Fruit fly (Drosophila melanogaster) whole organism, embryonic: Measurements from ENCODE around the gene CG43059.

ENCODE experiments used
- Atf3 ChIP-seq: fragments of 200-800 bp; sonication (Bioruptor generic); optimal IDR thresholded peaks from 3 replicates; lab custom pipeline; 2016; ENCODE audit warnings: missing biosample characterization, missing genetic modification characterization
- BEAF-32 ChIP-seq: fragments of 200-800 bp; sonication (Bioruptor generic); optimal IDR thresholded peaks from 3 replicates; lab custom pipeline; 2017; ENCODE audit warnings: missing biosample characterization, missing genetic modification characterization, mild to moderate bottlenecking, moderate library complexity, missing genetic modification reagents
- CG11456 ChIP-seq: fragments of 200-800 bp; sonication (Bioruptor generic); IDR thresholded peaks from 3 replicates; pipeline ENCODE4 v1.3.6; 2022; ENCODE audit warnings: missing biosample characterization, missing genetic modification characterization
- CG12659 ChIP-seq: fragments of 200-800 bp; sonication (Bioruptor generic); optimal IDR thresholded peaks from 3 replicates; lab custom pipeline; 2017; ENCODE audit warnings: mild to moderate bottlenecking, missing biosample characterization, missing genetic modification reagents, missing genetic modification characterization
- CG13894 ChIP-seq: fragments of 200-800 bp; sonication (Bioruptor generic); optimal IDR thresholded peaks from 3 replicates; lab custom pipeline; 2018; ENCODE audit warnings: missing biosample characterization, mild to moderate bottlenecking, missing genetic modification characterization, moderate library complexity
- CG14014 ChIP-seq: fragments of 200-800 bp; sonication (Bioruptor generic); IDR thresholded peaks from 2 replicates; pipeline ENCODE4 v1.3.6; 2022; ENCODE audit warnings: missing biosample characterization, missing genetic modification characterization
- CG15269 ChIP-seq: fragments of 200-800 bp; sonication (Bioruptor generic); optimal IDR thresholded peaks from 2 replicates; lab custom pipeline; 2018; ENCODE audit warnings: missing biosample characterization, mild to moderate bottlenecking, missing genetic modification characterization, moderate library complexity
- CG17186 ChIP-seq: fragments of 200-800 bp; sonication (Bioruptor generic); optimal IDR thresholded peaks from 3 replicates; lab custom pipeline; 2017; ENCODE audit warnings: missing biosample characterization, missing genetic modification reagents, missing genetic modification characterization
- CG17912 ChIP-seq: fragments of 200-800 bp; sonication (Bioruptor generic); optimal IDR thresholded peaks from 2 replicates; lab custom pipeline; 2018; ENCODE audit warnings: missing biosample characterization, mild to moderate bottlenecking, missing genetic modification characterization
- CG2116 ChIP-seq: fragments of 200-800 bp; sonication (Bioruptor generic); optimal IDR thresholded peaks from 3 replicates; lab custom pipeline; 2018; ENCODE audit warnings: missing biosample characterization, mild to moderate bottlenecking, missing genetic modification characterization
- CG2202 ChIP-seq: fragments of 200-800 bp; sonication (Bioruptor generic); optimal IDR thresholded peaks from 2 replicates; lab custom pipeline; 2018; ENCODE audit warnings: missing biosample characterization, mild to moderate bottlenecking, missing genetic modification characterization
- CG5953 ChIP-seq: fragments of 200-800 bp; sonication (Bioruptor generic); IDR thresholded peaks from 2 replicates; pipeline ENCODE4 v1.3.6; 2022; ENCODE audit warnings: missing biosample characterization, missing genetic modification characterization
- CG8290 ChIP-seq, 3 experiments: fragments of 200-800 bp; sonication (Bioruptor generic); optimal IDR thresholded peaks; 2 replicates each; lab custom pipeline; 2016 to 2019; ENCODE audit warnings: missing biosample characterization in 3 of 3, missing genetic modification characterization in 3 of 3, mild to moderate bottlenecking in 2 of 3, moderate library complexity in 1 of 3
- CG8388 ChIP-seq: fragments of 200-800 bp; sonication (Bioruptor generic); optimal IDR thresholded peaks from 2 replicates; lab custom pipeline; 2019; ENCODE audit warnings: missing biosample characterization, mild to moderate bottlenecking, missing genetic modification characterization, moderate library complexity
- CG9437 ChIP-seq: fragments of 200-800 bp; sonication (Bioruptor generic); optimal IDR thresholded peaks from 2 replicates; lab custom pipeline; 2018; ENCODE audit warnings: missing biosample characterization, mild to moderate bottlenecking, missing genetic modification characterization
- D19A ChIP-seq: fragments of 200-800 bp; optimal IDR thresholded peaks from 3 replicates; lab custom pipeline; 2019; ENCODE audit warnings: missing biosample characterization, mild to moderate bottlenecking, missing genetic modification characterization, moderate library complexity
- D19B ChIP-seq: fragments of 200-800 bp; sonication (Bioruptor generic); optimal IDR thresholded peaks from 2 replicates; lab custom pipeline; 2017; ENCODE audit warnings: missing biosample characterization, mild to moderate bottlenecking, missing genetic modification characterization
- Ets65A ChIP-seq: fragments of 200-800 bp; sonication (Bioruptor generic); peaks from one replicate; lab custom pipeline; 2016; ENCODE audit warnings: missing biosample characterization, missing genetic modification characterization
- Fer3 ChIP-seq: fragments of 200-800 bp; sonication (Bioruptor generic); optimal IDR thresholded peaks from 2 replicates; lab custom pipeline; 2018; ENCODE audit warnings: missing biosample characterization, mild to moderate bottlenecking, missing genetic modification characterization, moderate library complexity
- Gsc ChIP-seq: fragments of 200-800 bp; sonication (Bioruptor generic); IDR thresholded peaks from 2 replicates; pipeline ENCODE4 v1.3.6; 2022; ENCODE audit warnings: missing biosample characterization, missing genetic modification characterization
- HLHmδ ChIP-seq: fragments of 200-800 bp; sonication (Bioruptor generic); optimal IDR thresholded peaks from 2 replicates; lab custom pipeline; 2018; ENCODE audit warnings: missing biosample characterization, mild to moderate bottlenecking, missing genetic modification characterization, moderate library complexity
- Lpt ChIP-seq: fragments of >200 bp; optimal IDR thresholded peaks from 2 replicates; lab custom pipeline; 2018; ENCODE audit warnings: missing biosample characterization, missing genetic modification characterization
- MESR4 ChIP-seq: fragments of 200-800 bp; sonication (Bioruptor generic); optimal IDR thresholded peaks from 2 replicates; lab custom pipeline; 2018; ENCODE audit warnings: missing biosample characterization, mild to moderate bottlenecking, missing genetic modification characterization, moderate library complexity
- Meics ChIP-seq: fragments of 200-800 bp; sonication (Bioruptor generic); optimal IDR thresholded peaks from 2 replicates; lab custom pipeline; 2017; ENCODE audit warnings: missing biosample characterization, mild to moderate bottlenecking, missing genetic modification characterization
- Tbp ChIP-seq: fragments of >200 bp; optimal IDR thresholded peaks from 2 replicates; lab custom pipeline; 2018; ENCODE audit warnings: missing biosample characterization, missing genetic modification characterization
- Trl ChIP-seq, 3 experiments: fragments of >200 bp in 2 of 3; fragments of 200-800 bp in 1 of 3; sonication (Bioruptor generic) in 1 of 3; optimal IDR thresholded peaks; 2 replicates in 1 of 3; 3 replicates in 2 of 3; lab custom pipeline; 2016 to 2017; ENCODE audit warnings: missing biosample characterization in 1 of 3, missing genetic modification characterization in 1 of 3
- Xbp1 ChIP-seq: fragments of 200-800 bp; sonication (Bioruptor generic); optimal IDR thresholded peaks from 3 replicates; lab custom pipeline; 2016; ENCODE audit warnings: missing biosample characterization, mild to moderate bottlenecking, missing genetic modification characterization
- al ChIP-seq: fragments of 200-800 bp; sonication (Bioruptor generic); IDR thresholded peaks from 2 replicates; pipeline ENCODE4 v1.3.6; 2022; ENCODE audit warnings: missing biosample characterization, missing genetic modification characterization
- amos ChIP-seq: fragments of 200-800 bp; sonication (Bioruptor generic); IDR thresholded peaks from 2 replicates; pipeline ENCODE4 v1.3.6; 2022; ENCODE audit warnings: missing biosample characterization, missing genetic modification characterization; ENCODE audit not compliant: partially characterized antibody
- ash1 ChIP-seq: fragments of 200-800 bp; sonication (Bioruptor generic); optimal IDR thresholded peaks from 2 replicates; lab custom pipeline; 2018; ENCODE audit warnings: missing biosample characterization, mild to moderate bottlenecking, missing genetic modification characterization
- bab2 ChIP-seq: fragments of 200-800 bp; sonication (Bioruptor generic); optimal IDR thresholded peaks from 2 replicates; lab custom pipeline; 2016; ENCODE audit warnings: missing biosample characterization, missing genetic modification characterization
- crp ChIP-seq, 2 experiments: fragments of 200-800 bp; sonication (Bioruptor generic); optimal IDR thresholded peaks; 2 replicates in 1 of 2; 3 replicates in 1 of 2; lab custom pipeline; 2017; ENCODE audit warnings: missing biosample characterization in 2 of 2, missing genetic modification characterization in 2 of 2, mild to moderate bottlenecking in 1 of 2, moderate library complexity in 1 of 2
- hb ChIP-seq: fragments of 200-800 bp; sonication (Bioruptor generic); IDR thresholded peaks from 3 replicates; pipeline ENCODE4 v1.3.6; 2022; ENCODE audit warnings: missing biosample characterization, missing genetic modification characterization; ENCODE audit not compliant: partially characterized antibody
- maf-S ChIP-seq: fragments of 200-800 bp; sonication (Bioruptor generic); optimal IDR thresholded peaks from 2 replicates; lab custom pipeline; 2016; ENCODE audit warnings: missing biosample characterization, missing genetic modification characterization
- nau ChIP-seq: fragments of 200-800 bp; sonication (Bioruptor generic); optimal IDR thresholded peaks from 3 replicates; lab custom pipeline; 2017; ENCODE audit warnings: missing biosample characterization, mild to moderate bottlenecking, missing genetic modification characterization, missing genetic modification reagents
- nerfin-1 ChIP-seq: fragments of 200-800 bp; sonication (Bioruptor generic); optimal IDR thresholded peaks from 3 replicates; lab custom pipeline; 2019; ENCODE audit warnings: missing biosample characterization, mild to moderate bottlenecking, missing genetic modification characterization, moderate library complexity
- pfk ChIP-seq: fragments of 200-800 bp; sonication (Bioruptor generic); optimal IDR thresholded peaks from 2 replicates; lab custom pipeline; 2018; ENCODE audit warnings: missing biosample characterization, mild to moderate bottlenecking, missing genetic modification characterization, moderate library complexity
- pros ChIP-seq: fragments of 200-800 bp; sonication (Bioruptor generic); optimal IDR thresholded peaks from 3 replicates; lab custom pipeline; 2019; ENCODE audit warnings: missing biosample characterization, mild to moderate bottlenecking, missing genetic modification characterization, moderate library complexity
- repo ChIP-seq: fragments of 200-800 bp; sonication (Bioruptor generic); optimal IDR thresholded peaks from 2 replicates; lab custom pipeline; 2016; ENCODE audit warnings: missing biosample characterization, missing genetic modification characterization
- salm ChIP-seq: fragments of 200-800 bp; sonication (Bioruptor generic); optimal IDR thresholded peaks from 2 replicates; lab custom pipeline; 2018; ENCODE audit warnings: missing biosample characterization, mild to moderate bottlenecking, missing genetic modification characterization
- sima ChIP-seq: fragments of 200-800 bp; sonication (Bioruptor generic); optimal IDR thresholded peaks from 2 replicates; lab custom pipeline; 2016; ENCODE audit warnings: missing biosample characterization, missing genetic modification characterization
- stwl ChIP-seq: fragments of 200-800 bp; sonication (Bioruptor generic); optimal IDR thresholded peaks from 3 replicates; lab custom pipeline; 2018; ENCODE audit warnings: missing biosample characterization, mild to moderate bottlenecking, missing genetic modification characterization, moderate library complexity
- tin ChIP-seq: fragments of 200-800 bp; sonication (Bioruptor generic); optimal IDR thresholded peaks from 3 replicates; lab custom pipeline; 2016; ENCODE audit warnings: missing biosample characterization, missing genetic modification characterization
- toy ChIP-seq: fragments of 200-800 bp; sonication (Bioruptor generic); IDR thresholded peaks from 2 replicates; pipeline ENCODE4 v1.3.6; 2022; ENCODE audit warnings: missing biosample characterization, missing genetic modification characterization
- trh ChIP-seq: fragments of 200-800 bp; sonication (Bioruptor generic); optimal IDR thresholded peaks from 2 replicates; lab custom pipeline; 2016; ENCODE audit warnings: missing biosample characterization, missing genetic modification characterization
- twi ChIP-seq: fragments of 200-800 bp; optimal IDR thresholded peaks from 2 replicates; lab custom pipeline; 2019; ENCODE audit warnings: missing biosample characterization, mild to moderate bottlenecking, missing genetic modification characterization, moderate library complexity
- zfh1 ChIP-seq: fragments of 200-800 bp; sonication (Bioruptor generic); IDR thresholded peaks from 3 replicates; pipeline ENCODE4 v1.3.6; 2022; ENCODE audit warnings: missing biosample characterization, missing genetic modification characterization

The CG43059 gene

dm6 chr3L:8289336-8290258, 29.2 kb downstream of the CG43059 start, which contains the start of gene cert:
cert (minus strand) TSS chr3L:8289870.
- peak; percentile 21 for TF ChIP-seq tin (GFP tag; lab: Kevin White, UChicago)
- TF ChIP-seq CG17912 (GFP tag; lab: Kevin White, UChicago) = no peak
- TF ChIP-seq bab2 (GFP tag; lab: Kevin White, UChicago) = peak; percentile 35
- TF ChIP-seq trh (GFP tag; lab: Kevin White, UChicago) = no peak
- no peak for TF ChIP-seq pros
- peak; percentile 2 for TF ChIP-seq Meics (GFP tag; lab: Kevin White, UChicago)
- TF ChIP-seq Gsc (GFP tag; lab: Robert Waterston, UW) = no peak
- TF ChIP-seq hb = peak; percentile 86
- TF ChIP-seq maf-S (GFP tag; lab: Kevin White, UChicago) = peak; percentile 12
- peak; percentile 69 for TF ChIP-seq CG12659
- no peak for TF ChIP-seq sima
- peak; percentile 94 for TF ChIP-seq Ets65A (GFP tag; lab: Kevin White, UChicago)
- no peak for TF ChIP-seq zfh1 (GFP tag; lab: Robert Waterston, UW)
- TF ChIP-seq toy (GFP tag; lab: Robert Waterston, UW) = no peak
- TF ChIP-seq stwl = peak; percentile 89
- peak; percentile 29 for TF ChIP-seq nau (GFP tag; lab: Kevin White, UChicago)
- peak; percentile 72 for TF ChIP-seq MESR4
- peak; percentile 13 for TF ChIP-seq CG17186
- TF ChIP-seq Trl (optimal IDR thresholded peaks at IDR 0.05; lab: Kevin White, UChicago) = no peak
- TF ChIP-seq Trl (GFP tag; optimal IDR thresholded peaks at IDR 0.05; lab: Kevin White, UChicago) = peak; percentile 4
- no peak for TF ChIP-seq repo
- no peak for TF ChIP-seq al (GFP tag; lab: Robert Waterston, UW)
- no peak for TF ChIP-seq CG8290 (GFP tag; optimal IDR thresholded peaks at IDR 0.05; lab: Kevin White, UChicago)
- TF ChIP-seq CG8290 (tag; optimal IDR thresholded peaks at IDR 0.05; lab: Kevin White, UChicago) = no peak
- no peak for TF ChIP-seq Fer3
- peak in 1 of 2 experiments; percentile 75 for TF ChIP-seq crp (GFP tag; optimal IDR thresholded peaks at IDR 0.05; lab: Kevin White, UChicago)
- TF ChIP-seq ash1 = no peak
- TF ChIP-seq nerfin-1 = no peak
- TF ChIP-seq D19A (tag; lab: Kevin White, UChicago) = no peak
- peak; percentile 18 for TF ChIP-seq Xbp1 (GFP tag; lab: Kevin White, UChicago)
- no peak for TF ChIP-seq CG15269 (tag; lab: Kevin White, UChicago)
- TF ChIP-seq Lpt (GFP tag; lab: Kevin White, UChicago) = no peak
- peak; percentile 93 for TF ChIP-seq BEAF-32 (GFP tag; lab: Kevin White, UChicago)
- no peak for TF ChIP-seq D19B (GFP tag; lab: Kevin White, UChicago)
- no peak for TF ChIP-seq CG8388
- TF ChIP-seq Atf3 (GFP tag; lab: Kevin White, UChicago) = no peak
- TF ChIP-seq CG5953 = no peak
- no peak for TF ChIP-seq HLHmδ (GFP tag; lab: Kevin White, UChicago)
- TF ChIP-seq CG13894 = no peak
- TF ChIP-seq CG2116 (GFP tag; lab: Kevin White, UChicago) = peak; percentile 92
- TF ChIP-seq twi (tag; lab: Kevin White, UChicago) = no peak
- TF ChIP-seq Tbp (GFP tag; lab: Kevin White, UChicago) = no peak
- TF ChIP-seq CG2202 (tag; lab: Kevin White, UChicago) = no peak
- TF ChIP-seq salm (tag; lab: Kevin White, UChicago) = no peak
- no peak for TF ChIP-seq pfk (GFP tag; lab: Kevin White, UChicago)
- TF ChIP-seq CG14014 (GFP tag; lab: Robert Waterston, UW) = no peak
- TF ChIP-seq CG11456 (GFP tag; lab: Robert Waterston, UW) = no peak; the same call in 2 of the 3 replicates
- TF ChIP-seq CG9437 (GFP tag; lab: Kevin White, UChicago) = no peak
- peak; percentile 91 for TF ChIP-seq amos (GFP tag; lab: Robert Waterston, UW)
